Worm (Caenorhabditis elegans) whole organism, midembryonic: ENCODE results near the gene nas-9.

Experiments used
- cog-1 ChIP-seq: sonication (generic microtip); optimal IDR thresholded peaks from 2 replicates; lab custom pipeline; 2016; ENCODE audit warnings: missing genetic modification characterization, missing compliant biosample characterization
- flt-1 ChIP-seq: fragments of 200-800 bp; sonication (Bioruptor generic); IDR thresholded peaks from 2 replicates; pipeline ENCODE4 v1.3.6; 2022; ENCODE audit warnings: missing genetic modification characterization, missing compliant biosample characterization
- klf-2 ChIP-seq: fragments of 200-800 bp; sonication (Bioruptor generic); conservative IDR thresholded peaks from 2 replicates; pipeline ENCODE4 v1.3.6; 2022; ENCODE audit warnings: missing genetic modification reagents, missing genetic modification characterization, missing compliant biosample characterization
- ztf-23 ChIP-seq: fragments of 200-800 bp; sonication (Bioruptor generic); IDR thresholded peaks from 2 replicates; pipeline ENCODE4 v1.3.6; 2022; ENCODE audit warnings: missing genetic modification reagents, missing genetic modification characterization, missing compliant biosample characterization
- ztf-29 ChIP-seq: fragments of 200-800 bp; sonication (Bioruptor generic); IDR thresholded peaks from 2 replicates; pipeline ENCODE4 v1.3.6; 2022; ENCODE audit warnings: missing genetic modification reagents, missing genetic modification characterization, missing compliant biosample characterization

ce11 chrV:4851969-4852368 is 12.2 kb upstream of the nas-9 start:
- no peak for TF ChIP-seq flt-1 (GFP tag; lab: Robert Waterston, UW)
- no peak for TF ChIP-seq ztf-29
- TF ChIP-seq ztf-23 (GFP tag; lab: Robert Waterston, UW), result no peak
- no peak for TF ChIP-seq klf-2 (GFP tag; lab: Robert Waterston, UW)
- no peak for TF ChIP-seq cog-1 (tag; lab: Kevin White, UChicago)
